Worm (Caenorhabditis elegans) whole organism, mixed stage, embryonic: ENCODE data around the gene H14N18.2.

Experiments used
- ces-1 ChIP-seq: fragments of 150-350 bp; optimal IDR thresholded peaks from 2 replicates; lab custom pipeline; 2014; ENCODE audit warnings: missing biosample characterization, missing genetic modification reagents, missing genetic modification characterization
- elt-1 ChIP-seq: sonication (generic microtip); optimal IDR thresholded peaks from 2 replicates; lab custom pipeline; 2017; ENCODE audit warnings: missing genetic modification characterization, mild to moderate bottlenecking, missing compliant biosample characterization, antibody characterized with exemption, moderate library complexity, borderline replicate concordance; ENCODE audit not compliant: insufficient read depth
- lsy-2 ChIP-seq: fragments of 150-350 bp; optimal IDR thresholded peaks from 2 replicates; lab custom pipeline; 2014; ENCODE audit warnings: missing biosample characterization, missing genetic modification characterization
- mep-1 ChIP-seq: fragments of 150-350 bp; optimal IDR thresholded peaks from 2 replicates; lab custom pipeline; 2017; ENCODE audit warnings: missing biosample characterization, missing genetic modification reagents, missing genetic modification characterization, inconsistent platforms
- snpc-4 ChIP-seq: fragments of 150-350 bp; optimal IDR thresholded peaks from 2 replicates; lab custom pipeline; 2014; ENCODE audit warnings: missing biosample characterization, missing genetic modification characterization
- ztf-11 ChIP-seq: fragments of 150-350 bp; optimal IDR thresholded peaks from 2 replicates; lab custom pipeline; 2014; ENCODE audit warnings: missing biosample characterization, missing genetic modification characterization

DNA sequence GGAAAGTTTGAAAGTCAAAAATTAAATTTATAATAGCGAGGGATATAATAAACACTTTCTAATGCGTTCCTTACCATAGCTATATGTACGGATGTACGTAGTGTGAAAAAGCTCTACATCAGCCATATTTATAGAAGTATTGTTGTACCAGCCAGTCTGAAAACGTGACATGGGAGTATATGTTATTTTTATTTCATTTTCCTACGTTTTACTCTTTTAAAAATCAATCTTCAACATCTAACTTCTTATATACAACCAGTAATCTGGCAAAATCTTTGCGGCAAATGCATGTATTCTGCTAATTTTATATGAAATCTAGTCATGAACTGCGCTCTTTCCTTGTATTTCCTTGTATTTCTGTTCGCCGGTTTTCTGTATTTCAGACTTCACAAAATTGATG lies at the start of gene H14N18.2:
- TF ChIP-seq ces-1 (GFP tag; lab: Kevin White, UChicago), result no peak
- TF ChIP-seq ztf-11 (tag; lab: Kevin White, UChicago), result no peak
- TF ChIP-seq lsy-2 (tag; lab: Kevin White, UChicago), result no peak
- no peak for TF ChIP-seq mep-1 (tag; lab: Kevin White, UChicago)
- no peak for TF ChIP-seq snpc-4
- TF ChIP-seq elt-1 (tag; lab: Kevin White, UChicago), result no peak
